Fruit fly (Drosophila melanogaster) whole organism, adult: ENCODE results near the gene CG15888.

ENCODE experiments used
- CG1620 ChIP-seq: fragments of 200-800 bp; sonication (Bioruptor generic); optimal IDR thresholded peaks from 2 replicates; lab custom pipeline; 2016; ENCODE audit warnings: missing biosample characterization, missing genetic modification characterization
- CG33017 ChIP-seq: fragments of 200-800 bp; sonication (Bioruptor generic); optimal IDR thresholded peaks from 2 replicates; lab custom pipeline; 2018; ENCODE audit warnings: missing biosample characterization, mild to moderate bottlenecking, missing genetic modification characterization, moderate library complexity
- CG7045 ChIP-seq: fragments of 200-800 bp; sonication (Bioruptor generic); optimal IDR thresholded peaks from 2 replicates; lab custom pipeline; 2017; ENCODE audit warnings: missing biosample characterization, mild to moderate bottlenecking, missing genetic modification characterization
- CG7101 ChIP-seq: fragments of 200-800 bp; sonication (Bioruptor generic); optimal IDR thresholded peaks from 2 replicates; lab custom pipeline; 2018; ENCODE audit warnings: missing biosample characterization, mild to moderate bottlenecking, missing genetic modification characterization, moderate library complexity
- Clk ChIP-seq: fragments of 200-800 bp; sonication (Bioruptor generic); optimal IDR thresholded peaks from 2 replicates; lab custom pipeline; 2017; ENCODE audit warnings: missing biosample characterization, missing genetic modification characterization
- Hr96 ChIP-seq: fragments of 200-800 bp; sonication (Bioruptor generic); optimal IDR thresholded peaks from 2 replicates; lab custom pipeline; 2016; ENCODE audit warnings: missing biosample characterization, missing genetic modification characterization
- Mnt ChIP-seq: fragments of 200-800 bp; sonication (Bioruptor generic); optimal IDR thresholded peaks from 2 replicates; lab custom pipeline; 2016; ENCODE audit warnings: missing biosample characterization, mild to moderate bottlenecking, missing genetic modification characterization
- bab1 ChIP-seq: fragments of 200-800 bp; sonication (Bioruptor generic); optimal IDR thresholded peaks from 3 replicates; lab custom pipeline; 2019; ENCODE audit warnings: missing biosample characterization, mild to moderate bottlenecking, missing genetic modification characterization, moderate library complexity
- kay ChIP-seq: fragments of 200-800 bp; sonication (Bioruptor generic); peaks from one replicate; lab custom pipeline; 2016; ENCODE audit warnings: missing biosample characterization, missing genetic modification characterization, borderline replicate concordance
- tj ChIP-seq: fragments of 200-800 bp; sonication (Bioruptor generic); optimal IDR thresholded peaks from 3 replicates; lab custom pipeline; 2017; ENCODE audit warnings: missing biosample characterization, mild to moderate bottlenecking, missing genetic modification characterization, moderate library complexity

DNA sequence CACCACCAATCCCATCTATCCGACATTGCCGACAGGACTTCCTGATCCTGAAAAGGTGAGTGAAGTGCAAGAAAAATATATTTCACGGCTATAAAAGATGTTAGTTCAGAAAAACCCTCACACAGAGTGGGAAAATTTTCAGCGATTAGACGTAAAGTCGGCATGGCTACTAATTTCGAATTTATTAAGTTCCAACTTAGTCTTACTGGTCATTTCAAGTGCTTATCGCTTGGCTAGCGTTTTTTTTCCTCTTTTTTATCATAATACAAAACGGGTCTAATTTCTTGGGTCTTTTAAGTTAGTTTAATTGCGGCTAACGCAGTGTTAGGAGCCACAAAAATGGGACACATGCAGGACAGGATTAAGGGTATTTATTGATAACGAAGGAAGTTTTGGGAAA, 16.8 kb upstream of the CG15888 start, which contains the start of gene CG43208:
- no peak for TF ChIP-seq CG33017 (tag; lab: Kevin White, UChicago)
- no peak for TF ChIP-seq bab1
- TF ChIP-seq CG7045 (GFP tag; lab: Kevin White, UChicago) = no peak
- no peak for TF ChIP-seq CG1620 (GFP tag; lab: Kevin White, UChicago)
- TF ChIP-seq tj (GFP tag; lab: Kevin White, UChicago) = no peak
- TF ChIP-seq kay (GFP tag; lab: Kevin White, UChicago) = no peak
- TF ChIP-seq Hr96 (GFP tag; lab: Kevin White, UChicago) = no peak
- no peak for TF ChIP-seq CG7101 (tag; lab: Kevin White, UChicago)
- no peak for TF ChIP-seq Mnt
- no peak for TF ChIP-seq Clk (GFP tag; lab: Kevin White, UChicago)
